Fruit fly (Drosophila melanogaster): Measurements from ENCODE around the gene Hmx.

Gene Hmx

dm6 chr3R:17617121-17617975, 58.6 kb downstream of the Hmx start (continued):
- TF ChIP-seq ssp (GFP tag; IDR thresholded peaks at IDR 0.05), result no peak
- no peak for TF ChIP-seq D19B (GFP tag; optimal IDR thresholded peaks at IDR 0.05)
- TF ChIP-seq HmgD (GFP tag; optimal IDR thresholded peaks at IDR 0.05), result peak; percentile 28
- no peak for TF ChIP-seq CG15601 (tag; optimal IDR thresholded peaks at IDR 0.05)
- TF ChIP-seq CG7745 (tag; optimal IDR thresholded peaks at IDR 0.05), result peak; percentile 97
- peak; percentile 43 for TF ChIP-seq zen (tag; optimal IDR thresholded peaks at IDR 0.05)
- no peak for TF ChIP-seq Hand (GFP tag; optimal IDR thresholded peaks at IDR 0.05)
- no peak for TF ChIP-seq trh (GFP tag; optimal IDR thresholded peaks at IDR 0.05)
- TF ChIP-seq Rx (GFP tag; IDR thresholded peaks at IDR 0.05), result no peak
- no peak for TF ChIP-seq rib (GFP tag; IDR thresholded peaks at IDR 0.05)
- no peak for TF ChIP-seq CG9437 (GFP tag; optimal IDR thresholded peaks at IDR 0.05)
- no peak for TF ChIP-seq Neu2 (GFP tag; optimal IDR thresholded peaks at IDR 0.05; ENCODE audit: borderline replicate concordance)
- TF ChIP-seq odd (GFP tag; optimal IDR thresholded peaks at IDR 0.05), result no peak
- TF ChIP-seq CG6765 (GFP tag; optimal IDR thresholded peaks at IDR 0.05), result no peak
- TF ChIP-seq CG15514 (GFP tag; optimal IDR thresholded peaks at IDR 0.05), result no peak
- peak; percentile 39 for TF ChIP-seq CG30403 (GFP tag; optimal IDR thresholded peaks at IDR 0.05)
- no peak for TF ChIP-seq vnd (GFP tag; IDR thresholded peaks at IDR 0.05; ENCODE audit: partially characterized antibody)
- no peak for TF ChIP-seq CG32772 (GFP tag; IDR thresholded peaks at IDR 0.05)
- TF ChIP-seq Six4 (GFP tag; optimal IDR thresholded peaks at IDR 0.05), result no peak
- peak; percentile 36 for TF ChIP-seq Hmr (GFP tag; optimal IDR thresholded peaks at IDR 0.05)
- TF ChIP-seq jing (GFP tag; optimal IDR thresholded peaks at IDR 0.05), result no peak
- no peak for TF ChIP-seq CG18476 (GFP tag; optimal IDR thresholded peaks at IDR 0.05)
- TF ChIP-seq sna (GFP tag; IDR thresholded peaks at IDR 0.05; ENCODE audit: partially characterized antibody), result no peak
- TF ChIP-seq CG17912 (GFP tag; optimal IDR thresholded peaks at IDR 0.05), result peak; percentile 13
- peak; percentile 11; the same call in 1 of the 2 replicates for TF ChIP-seq seq (GFP tag; IDR thresholded peaks at IDR 0.05)
- TF ChIP-seq hkb (optimal IDR thresholded peaks at IDR 0.05), result no peak
- no peak for TF ChIP-seq hkb (GFP tag; IDR thresholded peaks at IDR 0.05)
- TF ChIP-seq CG12744 (GFP tag; optimal IDR thresholded peaks at IDR 0.05), result no peak
- TF ChIP-seq CG33213 (GFP tag; optimal IDR thresholded peaks at IDR 0.05), result no peak
- TF ChIP-seq CG12942 (GFP tag; optimal IDR thresholded peaks at IDR 0.05), result peak; percentile 7
- peak; percentile 82 for TF ChIP-seq pros (GFP tag; optimal IDR thresholded peaks at IDR 0.05)
- peak; percentile 13 for TF ChIP-seq NfI (GFP tag; optimal IDR thresholded peaks at IDR 0.05)
- TF ChIP-seq al (GFP tag; IDR thresholded peaks at IDR 0.05), result no peak
- no peak for TF ChIP-seq Hr39 (optimal IDR thresholded peaks at IDR 0.05)
- TF ChIP-seq psq (GFP tag; optimal IDR thresholded peaks at IDR 0.05), result no peak
- TF ChIP-seq Nf-YA (GFP tag; IDR thresholded peaks at IDR 0.05), result no peak
- no peak for TF ChIP-seq Xrp1 (GFP tag; IDR thresholded peaks at IDR 0.05)
- TF ChIP-seq Dref (GFP tag; IDR thresholded peaks at IDR 0.05), result no peak
- no peak for TF ChIP-seq ems (GFP tag; optimal IDR thresholded peaks at IDR 0.05)
- TF ChIP-seq cwo (GFP tag; optimal IDR thresholded peaks at IDR 0.05), result no peak
- TF ChIP-seq onecut (GFP tag; IDR thresholded peaks at IDR 0.05), result no peak
- no peak for TF ChIP-seq CG31441 (GFP tag; IDR thresholded peaks at IDR 0.05)
- TF ChIP-seq run (tag; optimal IDR thresholded peaks at IDR 0.05), result no peak
- no peak for TF ChIP-seq schlank (tag; optimal IDR thresholded peaks at IDR 0.05)
- peak; percentile 36 for TF ChIP-seq CG3281 (GFP tag; optimal IDR thresholded peaks at IDR 0.05)
- peak; percentile 24; the same call in 1 of the 3 replicates for TF ChIP-seq CG34422 (GFP tag; IDR thresholded peaks at IDR 0.05)
- no peak for TF ChIP-seq CG9797 (GFP tag; optimal IDR thresholded peaks at IDR 0.05)
- peak; percentile 22 for TF ChIP-seq ind (GFP tag; optimal IDR thresholded peaks at IDR 0.05)
- TF ChIP-seq fd102C (GFP tag; optimal IDR thresholded peaks at IDR 0.05), result no peak
- TF ChIP-seq Hr3 (GFP tag; optimal IDR thresholded peaks at IDR 0.05), result peak; percentile 14
